Worm (Caenorhabditis elegans) whole organism, L1 larva: Measurements from ENCODE around the gene Y5F2A.4.

Experiments used
- ceh-63 ChIP-seq: fragments of 200-800 bp; sonication (Bioruptor generic); optimal IDR thresholded peaks from 2 replicates; lab custom pipeline; 2018; ENCODE audit warnings: mild to moderate bottlenecking, missing genetic modification characterization, missing compliant biosample characterization
- fkh-8 ChIP-seq: sonication (generic microtip); optimal IDR thresholded peaks from 2 replicates; lab custom pipeline; 2016; ENCODE audit warnings: mild to moderate bottlenecking, missing genetic modification characterization, missing compliant biosample characterization
- lin-39 ChIP-seq: fragments of 150-350 bp; optimal IDR thresholded peaks from 2 replicates; lab custom pipeline; 2014; ENCODE audit warnings: missing biosample characterization, missing genetic modification reagents, missing genetic modification characterization
- mab-9 ChIP-seq: fragments of 200-800 bp; sonication (Bioruptor generic); IDR thresholded peaks from 2 replicates; pipeline ENCODE4 v1.3.6; 2022; ENCODE audit warnings: missing genetic modification reagents, missing genetic modification characterization, missing compliant biosample characterization
- nhr-11 ChIP-seq: fragments of 150-350 bp; optimal IDR thresholded peaks from 2 replicates; lab custom pipeline; 2014; ENCODE audit warnings: missing biosample characterization, missing genetic modification characterization
- nhr-77 ChIP-seq: fragments of 150-350 bp; optimal IDR thresholded peaks from 2 replicates; lab custom pipeline; 2014; ENCODE audit warnings: missing biosample characterization, missing genetic modification characterization
- nhr-84 ChIP-seq: sonication (generic microtip); optimal IDR thresholded peaks from 2 replicates; lab custom pipeline; 2017; ENCODE audit warnings: missing biosample characterization, missing genetic modification characterization
- snpc-4 ChIP-seq: fragments of 150-350 bp; optimal IDR thresholded peaks from 2 replicates; lab custom pipeline; 2014; ENCODE audit warnings: missing biosample characterization, missing genetic modification characterization
- snu-23 ChIP-seq: sonication (generic microtip); optimal IDR thresholded peaks from 2 replicates; lab custom pipeline; 2016; ENCODE audit warnings: missing genetic modification characterization, missing compliant biosample characterization
- unc-62 ChIP-seq: fragments of 150-350 bp; optimal IDR thresholded peaks from 2 replicates; lab custom pipeline; 2014; ENCODE audit warnings: missing biosample characterization, missing genetic modification reagents, missing genetic modification characterization
- ztf-4 ChIP-seq: fragments of 150-350 bp; optimal IDR thresholded peaks from 2 replicates; lab custom pipeline; 2014; ENCODE audit warnings: missing biosample characterization, missing genetic modification characterization

ce11 chrIV:11083609-11084008 lies 5.2 kb upstream of the Y5F2A.4 start, which contains the start of gene klc-1:
- no peak for TF ChIP-seq nhr-11 (tag; lab: Kevin White, UChicago)
- no peak for TF ChIP-seq snu-23 (GFP tag; lab: Kevin White, UChicago)
- no peak for TF ChIP-seq lin-39
- no peak for TF ChIP-seq snpc-4 (tag; lab: Kevin White, UChicago)
- TF ChIP-seq mab-9 (GFP tag; lab: Robert Waterston, UW) = no peak
- TF ChIP-seq nhr-77 (tag; lab: Kevin White, UChicago) = no peak
- TF ChIP-seq ceh-63 (GFP tag; lab: Kevin White, UChicago) = no peak
- no peak for TF ChIP-seq nhr-84 (tag; lab: Kevin White, UChicago)
- no peak for TF ChIP-seq ztf-4 (tag; lab: Kevin White, UChicago)
- no peak for TF ChIP-seq fkh-8 (tag; lab: Kevin White, UChicago)
- no peak for TF ChIP-seq unc-62 (GFP tag; lab: Kevin White, UChicago)
